Worm (Caenorhabditis elegans) whole organism, L4 larva: ENCODE measurements around the gene ZK1010.10.

Experiments
- T20F7.1 ChIP-seq: fragments of 200-800 bp; sonication (Bioruptor generic); optimal IDR thresholded peaks from 2 replicates; lab custom pipeline; 2018; ENCODE audit warnings: mild to moderate bottlenecking, missing genetic modification characterization, missing compliant biosample characterization
- unc-62 ChIP-seq, 3 experiments: fragments of 150-350 bp in 1 of 3; sonication (generic microtip); optimal IDR thresholded peaks in 2 of 3; peaks in 1 of 3; 1 replicate in 1 of 3; 2 replicates in 2 of 3; lab custom pipeline; 2014 to 2017; ENCODE audit warnings: missing biosample characterization in 3 of 3, missing genetic modification characterization in 3 of 3, missing genetic modification reagents in 3 of 3, missing genotype in 1 of 3

ZK1010.10 gene

ce11 chrIII:13049956-13050355 lies 47.8 kb downstream of the ZK1010.10 start:
- TF ChIP-seq unc-62 (GFP tag; optimal IDR thresholded peaks at IDR 0.05 in 1 of 2; lab: Kevin White, UChicago) (peak in 1 of 2 experiments; percentile 94), unc-62 (tag; optimal IDR thresholded peaks at IDR 0.05; lab: Kevin White, UChicago) (no peak), T20F7.1 (GFP tag; lab: Kevin White, UChicago) (no peak)
- TF ChIP-seq, all 104 proteins: peak for 1
